Worm (Caenorhabditis elegans) whole organism, midembryonic: Measurements from ENCODE around the gene F35C11.6.

Experiments used
- flt-1 ChIP-seq: fragments of 200-800 bp; sonication (Bioruptor generic); IDR thresholded peaks from 2 replicates; pipeline ENCODE4 v1.3.6; 2022; ENCODE audit warnings: missing genetic modification characterization, missing compliant biosample characterization
- ztf-23 ChIP-seq: fragments of 200-800 bp; sonication (Bioruptor generic); IDR thresholded peaks from 2 replicates; pipeline ENCODE4 v1.3.6; 2022; ENCODE audit warnings: missing genetic modification reagents, missing genetic modification characterization, missing compliant biosample characterization
- ztf-29 ChIP-seq: fragments of 200-800 bp; sonication (Bioruptor generic); IDR thresholded peaks from 2 replicates; pipeline ENCODE4 v1.3.6; 2022; ENCODE audit warnings: missing genetic modification reagents, missing genetic modification characterization, missing compliant biosample characterization

DNA sequence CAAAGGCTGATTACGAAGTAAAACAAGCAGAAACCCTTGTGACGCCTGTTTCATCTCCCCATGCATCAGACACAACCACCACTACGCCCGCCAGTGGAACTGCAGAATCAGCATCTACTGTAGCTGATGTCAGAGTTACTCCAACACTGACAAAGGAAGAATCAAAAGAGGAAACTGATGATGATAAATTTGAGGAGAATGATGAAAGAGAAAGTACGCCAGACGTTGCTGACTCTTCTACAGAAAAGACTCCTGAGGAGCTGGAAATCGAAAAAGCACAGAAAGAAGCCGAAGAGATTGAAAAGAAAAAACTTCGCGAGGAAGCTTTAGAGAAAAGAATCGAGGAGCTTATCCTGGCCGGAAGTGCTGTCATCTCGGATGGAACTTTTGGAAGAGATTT is 40.7 kb downstream of the F35C11.6 start:
- TF ChIP-seq ztf-23 (GFP tag; lab: Robert Waterston, UW), result no peak
- TF ChIP-seq ztf-29, result no peak
- no peak for TF ChIP-seq flt-1 (GFP tag; lab: Robert Waterston, UW)
